Fruit fly (Drosophila melanogaster) whole organism, embryonic: Measurements from ENCODE around the gene CG6689.

Source experiments
- Atf3 ChIP-seq: fragments of 200-800 bp; sonication (Bioruptor generic); optimal IDR thresholded peaks from 3 replicates; lab custom pipeline; 2016; ENCODE audit warnings: missing biosample characterization, missing genetic modification characterization
- CG1024 ChIP-seq: fragments of 200-800 bp; sonication (Bioruptor generic); IDR thresholded peaks from 2 replicates; pipeline ENCODE4 v1.3.6; 2022; ENCODE audit warnings: missing biosample characterization, missing genetic modification characterization
- CG11398 ChIP-seq: fragments of 200-800 bp; sonication (Bioruptor generic); optimal IDR thresholded peaks from 2 replicates; lab custom pipeline; 2016; ENCODE audit warnings: missing biosample characterization, missing genetic modification characterization
- CG12219 ChIP-seq: fragments of 200-800 bp; sonication (Bioruptor generic); optimal IDR thresholded peaks from 3 replicates; lab custom pipeline; 2018; ENCODE audit warnings: missing biosample characterization, mild to moderate bottlenecking, missing genetic modification characterization
- CG13894 ChIP-seq: fragments of 200-800 bp; sonication (Bioruptor generic); optimal IDR thresholded peaks from 3 replicates; lab custom pipeline; 2018; ENCODE audit warnings: missing biosample characterization, mild to moderate bottlenecking, missing genetic modification characterization, moderate library complexity
- CG14667 ChIP-seq: fragments of 200-800 bp; sonication (Bioruptor generic); IDR thresholded peaks from 2 replicates; pipeline ENCODE4 v1.3.6; 2022; ENCODE audit warnings: missing biosample characterization, missing genetic modification characterization
- CG15011 ChIP-seq: fragments of 200-800 bp; sonication (Bioruptor generic); optimal IDR thresholded peaks from 3 replicates; lab custom pipeline; 2018; ENCODE audit warnings: missing biosample characterization, mild to moderate bottlenecking, missing genetic modification characterization
- CG15073 ChIP-seq: fragments of 200-800 bp; sonication (Bioruptor generic); optimal IDR thresholded peaks from 2 replicates; lab custom pipeline; 2016; ENCODE audit warnings: missing biosample characterization, missing genetic modification characterization
- CG15479 ChIP-seq: fragments of 200-800 bp; sonication (Bioruptor generic); optimal IDR thresholded peaks from 3 replicates; lab custom pipeline; 2019; ENCODE audit warnings: missing biosample characterization, mild to moderate bottlenecking, missing genetic modification characterization, moderate library complexity
- CG16813 ChIP-seq: fragments of 200-800 bp; sonication (Bioruptor generic); IDR thresholded peaks from 3 replicates; pipeline ENCODE4 v1.3.6; 2022; ENCODE audit warnings: missing biosample characterization, missing genetic modification characterization; ENCODE audit not compliant: partially characterized antibody
- CG17912 ChIP-seq: fragments of 200-800 bp; sonication (Bioruptor generic); optimal IDR thresholded peaks from 2 replicates; lab custom pipeline; 2018; ENCODE audit warnings: missing biosample characterization, mild to moderate bottlenecking, missing genetic modification characterization
- CG30403 ChIP-seq: fragments of 200-800 bp; sonication (Bioruptor generic); optimal IDR thresholded peaks from 3 replicates; lab custom pipeline; 2016; ENCODE audit warnings: missing biosample characterization, missing genetic modification characterization
- CG4328 ChIP-seq: fragments of 200-800 bp; sonication (Bioruptor generic); optimal IDR thresholded peaks from 3 replicates; lab custom pipeline; 2017; ENCODE audit warnings: missing biosample characterization, missing genetic modification reagents, missing genetic modification characterization
- CG4360 ChIP-seq: fragments of 200-800 bp; sonication (Bioruptor generic); IDR thresholded peaks from 2 replicates; pipeline ENCODE4 v1.3.6; 2022; ENCODE audit warnings: missing biosample characterization, missing genetic modification characterization
- CG7372 ChIP-seq: fragments of 200-800 bp; sonication (Bioruptor generic); IDR thresholded peaks from 2 replicates; pipeline ENCODE4 v1.3.6; 2022; ENCODE audit warnings: missing biosample characterization, missing genetic modification characterization
- CG7556 ChIP-seq: fragments of 200-800 bp; sonication (Bioruptor generic); optimal IDR thresholded peaks from 2 replicates; lab custom pipeline; 2017; ENCODE audit warnings: missing biosample characterization, mild to moderate bottlenecking, missing genetic modification characterization
- CG8359 ChIP-seq: fragments of 200-800 bp; sonication (Bioruptor generic); optimal IDR thresholded peaks from 2 replicates; lab custom pipeline; 2017; ENCODE audit warnings: missing biosample characterization, mild to moderate bottlenecking, missing genetic modification characterization, borderline replicate concordance
- Camta ChIP-seq: fragments of 200-800 bp; sonication (Bioruptor generic); optimal IDR thresholded peaks from 2 replicates; lab custom pipeline; 2016; ENCODE audit warnings: missing biosample characterization, missing genetic modification characterization
- Dfd ChIP-seq, 2 experiments: fragments of >200 bp; optimal IDR thresholded peaks; 2 replicates each; lab custom pipeline; 2017; ENCODE audit warnings: missing biosample characterization in 2 of 2, missing genetic modification characterization in 2 of 2
- ERR ChIP-seq: fragments of 200-800 bp; sonication (Bioruptor generic); optimal IDR thresholded peaks from 2 replicates; lab custom pipeline; 2016; ENCODE audit warnings: missing biosample characterization, missing genetic modification characterization
- Elba2 ChIP-seq: fragments of 200-800 bp; sonication (Bioruptor generic); optimal IDR thresholded peaks from 3 replicates; lab custom pipeline; 2016; ENCODE audit warnings: missing biosample characterization, missing genetic modification characterization
- Fer1 ChIP-seq: fragments of 200-800 bp; sonication (Bioruptor generic); optimal IDR thresholded peaks from 2 replicates; lab custom pipeline; 2017; ENCODE audit warnings: missing biosample characterization, mild to moderate bottlenecking, missing genetic modification characterization
- Hr78 ChIP-seq, 2 experiments: fragments of 200-800 bp in 1 of 2; fragments of >200 bp in 1 of 2; sonication (Bioruptor generic) in 1 of 2; optimal IDR thresholded peaks; 2 replicates each; lab custom pipeline; 2017 to 2019; ENCODE audit warnings: missing biosample characterization in 2 of 2, missing genetic modification characterization in 2 of 2, mild to moderate bottlenecking in 1 of 2, moderate library complexity in 1 of 2
- Myb ChIP-seq: fragments of 200-800 bp; sonication (Bioruptor generic); optimal IDR thresholded peaks from 2 replicates; lab custom pipeline; 2016; ENCODE audit warnings: missing biosample characterization, missing genetic modification characterization
- Ravus ChIP-seq: fragments of 200-800 bp; sonication (Bioruptor generic); IDR thresholded peaks from 2 replicates; pipeline ENCODE4 v1.3.6; 2022; ENCODE audit warnings: missing biosample characterization, missing genetic modification characterization
- Stat92E ChIP-seq, 3 experiments: fragments of >200 bp in 2 of 3; fragments of 200-800 bp in 1 of 3; sonication (Bioruptor generic) in 1 of 3; optimal IDR thresholded peaks; 2 replicates each; lab custom pipeline; 2017 to 2019; ENCODE audit warnings: missing biosample characterization in 3 of 3, missing genetic modification characterization in 3 of 3, mild to moderate bottlenecking in 1 of 3, moderate library complexity in 1 of 3
- Vsx1 ChIP-seq: fragments of 200-800 bp; sonication (Bioruptor generic); optimal IDR thresholded peaks from 2 replicates; lab custom pipeline; 2017; ENCODE audit warnings: missing biosample characterization, mild to moderate bottlenecking, missing genetic modification characterization, missing genetic modification reagents
- Xbp1 ChIP-seq: fragments of 200-800 bp; sonication (Bioruptor generic); optimal IDR thresholded peaks from 3 replicates; lab custom pipeline; 2016; ENCODE audit warnings: missing biosample characterization, mild to moderate bottlenecking, missing genetic modification characterization
- ab ChIP-seq: fragments of 200-800 bp; sonication (Bioruptor generic); optimal IDR thresholded peaks from 2 replicates; lab custom pipeline; 2016; ENCODE audit warnings: missing biosample characterization, missing genetic modification characterization
- ac ChIP-seq: fragments of 200-800 bp; sonication (Bioruptor generic); optimal IDR thresholded peaks from 3 replicates; lab custom pipeline; 2017; ENCODE audit warnings: missing biosample characterization, mild to moderate bottlenecking, missing genetic modification characterization
- ash1 ChIP-seq: fragments of 200-800 bp; sonication (Bioruptor generic); optimal IDR thresholded peaks from 2 replicates; lab custom pipeline; 2018; ENCODE audit warnings: missing biosample characterization, mild to moderate bottlenecking, missing genetic modification characterization
- ato ChIP-seq: fragments of 200-800 bp; sonication (Bioruptor generic); IDR thresholded peaks from 2 replicates; pipeline ENCODE4 v1.3.6; 2022; ENCODE audit warnings: missing biosample characterization, missing genetic modification characterization; ENCODE audit not compliant: partially characterized antibody
- bowl ChIP-seq: fragments of 200-800 bp; sonication (Bioruptor generic); IDR thresholded peaks from 2 replicates; pipeline ENCODE4 v1.3.6; 2022; ENCODE audit warnings: missing biosample characterization, missing genetic modification characterization
- br ChIP-seq: fragments of >200 bp; optimal IDR thresholded peaks from 2 replicates; lab custom pipeline; 2017
- cato ChIP-seq: fragments of 200-800 bp; sonication (Bioruptor generic); optimal IDR thresholded peaks from 2 replicates; lab custom pipeline; 2016; ENCODE audit warnings: missing biosample characterization, missing genetic modification characterization, borderline replicate concordance
- cwo ChIP-seq: fragments of 200-800 bp; sonication (Bioruptor generic); optimal IDR thresholded peaks from 3 replicates; lab custom pipeline; 2017; ENCODE audit warnings: missing biosample characterization, missing genetic modification characterization, mild to moderate bottlenecking, moderate library complexity, missing genetic modification reagents
- da ChIP-seq: fragments of 200-800 bp; sonication (Bioruptor generic); optimal IDR thresholded peaks from 2 replicates; lab custom pipeline; 2016; ENCODE audit warnings: missing biosample characterization, missing genetic modification characterization
- dimm ChIP-seq: fragments of 200-800 bp; sonication (Bioruptor generic); IDR thresholded peaks from 2 replicates; pipeline ENCODE4 v1.3.6; 2022; ENCODE audit warnings: missing biosample characterization, missing genetic modification characterization
- dpn ChIP-seq, 2 experiments: fragments of 200-800 bp; sonication (Bioruptor generic); optimal IDR thresholded peaks; 3 replicates each; lab custom pipeline; 2016; ENCODE audit warnings: missing biosample characterization in 2 of 2, missing genetic modification characterization in 2 of 2
- klu ChIP-seq: fragments of 200-800 bp; sonication (Bioruptor generic); IDR thresholded peaks from 2 replicates; pipeline ENCODE4 v1.3.6; 2022; ENCODE audit warnings: missing biosample characterization, missing genetic modification characterization
- mirr ChIP-seq: fragments of 200-800 bp; sonication (Bioruptor generic); optimal IDR thresholded peaks from 3 replicates; lab custom pipeline; 2018; ENCODE audit warnings: missing biosample characterization, mild to moderate bottlenecking, missing genetic modification characterization
- nmo ChIP-seq: fragments of 200-800 bp; sonication (Bioruptor generic); optimal IDR thresholded peaks from 2 replicates; lab custom pipeline; 2018; ENCODE audit warnings: missing biosample characterization, mild to moderate bottlenecking, missing genetic modification characterization, moderate library complexity
- phol ChIP-seq: fragments of 200-800 bp; sonication (Bioruptor generic); optimal IDR thresholded peaks from 3 replicates; lab custom pipeline; 2018; ENCODE audit warnings: missing biosample characterization, mild to moderate bottlenecking, missing genetic modification characterization, moderate library complexity
- prd ChIP-seq, 3 experiments: fragments of >200 bp in 2 of 3; fragments of 200-800 bp in 1 of 3; sonication (Bioruptor generic) in 1 of 3; optimal IDR thresholded peaks in 2 of 3; IDR thresholded peaks in 1 of 3; 2 replicates in 2 of 3; 3 replicates in 1 of 3; pipeline versions ENCODE4 v1.3.6 to Lab custom; 2017 to 2022; ENCODE audit warnings: missing biosample characterization in 1 of 3, missing genetic modification characterization in 1 of 3
- slbo ChIP-seq: fragments of 200-800 bp; sonication (Bioruptor generic); IDR thresholded peaks from 2 replicates; pipeline ENCODE4 v1.3.6; 2022; ENCODE audit warnings: missing biosample characterization, missing genetic modification characterization
- so ChIP-seq: fragments of 200-800 bp; sonication (Bioruptor generic); IDR thresholded peaks from 3 replicates; pipeline ENCODE4 v1.3.6; 2022; ENCODE audit warnings: missing biosample characterization, missing genetic modification characterization
- sug ChIP-seq: fragments of 200-800 bp; optimal IDR thresholded peaks from 2 replicates; lab custom pipeline; 2019; ENCODE audit warnings: missing biosample characterization, mild to moderate bottlenecking, missing genetic modification characterization, moderate library complexity
- tap ChIP-seq: fragments of 200-800 bp; optimal IDR thresholded peaks from 3 replicates; lab custom pipeline; 2019; ENCODE audit warnings: missing biosample characterization, mild to moderate bottlenecking, missing genetic modification characterization, moderate library complexity
- tx ChIP-seq: fragments of 200-800 bp; sonication (Bioruptor generic); optimal IDR thresholded peaks from 2 replicates; lab custom pipeline; 2016; ENCODE audit warnings: missing biosample characterization, missing genetic modification characterization
- vnd ChIP-seq: fragments of 200-800 bp; sonication (Bioruptor generic); IDR thresholded peaks from 3 replicates; pipeline ENCODE4 v1.3.6; 2022; ENCODE audit warnings: missing biosample characterization, missing genetic modification characterization; ENCODE audit not compliant: partially characterized antibody
- zfh2 ChIP-seq: fragments of 200-800 bp; sonication (Bioruptor generic); optimal IDR thresholded peaks from 2 replicates; lab custom pipeline; 2016; ENCODE audit warnings: missing biosample characterization, missing genetic modification characterization

The CG6689 gene

DNA sequence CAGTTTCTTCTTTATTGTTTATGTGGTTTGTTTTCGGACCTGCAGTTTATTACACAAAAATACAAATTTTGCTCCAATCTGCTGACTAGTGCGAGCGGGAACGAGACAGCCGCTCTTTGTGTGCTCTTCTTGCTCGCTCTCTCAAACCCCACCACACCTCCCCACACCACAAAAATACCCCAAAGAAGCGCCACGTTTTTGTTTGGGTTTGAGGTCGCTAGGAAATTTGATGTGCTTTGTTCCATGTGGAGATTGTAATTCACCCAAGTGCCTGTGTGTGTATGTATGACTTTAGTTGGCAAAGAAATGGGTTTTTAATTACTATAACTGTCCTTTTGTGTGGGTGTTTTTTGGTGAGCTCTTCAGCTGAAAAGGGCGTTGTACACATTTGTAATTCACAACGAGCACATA, 21.8 kb downstream of the CG6689 start (continued):
- TF ChIP-seq Hr78 (GFP tag; optimal IDR thresholded peaks at IDR 0.05; lab: Kevin White, UChicago) (no peak), cwo (GFP tag; lab: Kevin White, UChicago) (peak; percentile 79), CG4328 (GFP tag; lab: Kevin White, UChicago) (no peak), slbo (GFP tag; lab: Robert Waterston, UW) (peak; percentile 39), nmo (no peak), ash1 (GFP tag; lab: Kevin White, UChicago) (no peak), tap (tag; lab: Kevin White, UChicago) (no peak), CG7556 (GFP tag; lab: Kevin White, UChicago) (no peak), klu (GFP tag; lab: Robert Waterston, UW) (no peak), CG16813 (no peak), cato (GFP tag; lab: Kevin White, UChicago) (no peak), prd (optimal IDR thresholded peaks at IDR 0.05; lab: Kevin White, UChicago) (no peak), prd (GFP tag; IDR thresholded peaks at IDR 0.05; lab: Robert Waterston, UW) (no peak), bowl (GFP tag; lab: Robert Waterston, UW) (no peak), Atf3 (GFP tag; lab: Kevin White, UChicago) (no peak), Vsx1 (no peak), CG15011 (GFP tag; lab: Kevin White, UChicago) (no peak), sug (tag; lab: Kevin White, UChicago) (peak; percentile 52), Myb (GFP tag; lab: Kevin White, UChicago) (no peak), CG14667 (no peak), Stat92E (GFP tag; optimal IDR thresholded peaks at IDR 0.05; lab: Kevin White, UChicago) (no peak), Xbp1 (GFP tag; lab: Kevin White, UChicago) (peak; percentile 23), br (no peak), CG17912 (no peak), Elba2 (GFP tag; lab: Kevin White, UChicago) (no peak), CG7372 (GFP tag; lab: Robert Waterston, UW) (no peak), CG15479 (GFP tag; lab: Kevin White, UChicago) (no peak), ab (no peak), CG11398 (GFP tag; lab: Kevin White, UChicago) (no peak), vnd (GFP tag; lab: Robert Waterston, UW) (no peak), Ravus (GFP tag; lab: Robert Waterston, UW) (no peak), CG1024 (GFP tag; lab: Robert Waterston, UW) (no peak), CG12219 (GFP tag; lab: Kevin White, UChicago) (no peak), phol (tag; lab: Kevin White, UChicago) (no peak), tx (no peak), CG13894 (tag; lab: Kevin White, UChicago) (peak; percentile 43), dimm (no peak), ac (GFP tag; lab: Kevin White, UChicago) (no peak), zfh2 (GFP tag; lab: Kevin White, UChicago) (no peak), CG8359 (no peak), so (GFP tag; lab: Robert Waterston, UW) (no peak), CG15073 (GFP tag; lab: Kevin White, UChicago) (no peak), da (no peak), CG4360 (GFP tag; lab: Robert Waterston, UW) (no peak), mirr (GFP tag; lab: Kevin White, UChicago) (peak; percentile 31), Dfd (GFP tag; optimal IDR thresholded peaks at IDR 0.05; lab: Kevin White, UChicago) (no peak), Camta (GFP tag; lab: Kevin White, UChicago) (no peak), ERR (GFP tag; lab: Kevin White, UChicago) (no peak), Fer1 (GFP tag; lab: Kevin White, UChicago) (no peak), dpn (GFP tag; optimal IDR thresholded peaks at IDR 0.05; lab: Kevin White, UChicago) (peak; percentile 19 to 27), CG30403 (GFP tag; lab: Kevin White, UChicago) (no peak), ato (GFP tag; lab: Robert Waterston, UW) (no peak)
